Fruit fly (Drosophila melanogaster) whole organism, embryonic: ENCODE data around the gene Mrp5.

Experiments
- Antp ChIP-seq: fragments of 200-800 bp; sonication (Bioruptor generic); optimal IDR thresholded peaks from 3 replicates; lab custom pipeline; 2016; ENCODE audit warnings: missing biosample characterization, missing genetic modification characterization
- Atf6 ChIP-seq: fragments of 200-800 bp; sonication (Bioruptor generic); IDR thresholded peaks from 2 replicates; pipeline ENCODE4 v1.3.6; 2022; ENCODE audit warnings: missing biosample characterization, missing genetic modification characterization
- BEAF-32 ChIP-seq: fragments of 200-800 bp; sonication (Bioruptor generic); optimal IDR thresholded peaks from 3 replicates; lab custom pipeline; 2017; ENCODE audit warnings: missing biosample characterization, missing genetic modification characterization, mild to moderate bottlenecking, moderate library complexity, missing genetic modification reagents
- Bdp1 ChIP-seq: fragments of 200-800 bp; sonication (Bioruptor generic); optimal IDR thresholded peaks from 3 replicates; lab custom pipeline; 2016; ENCODE audit warnings: missing biosample characterization, missing genetic modification characterization
- CG10209 ChIP-seq: fragments of 200-800 bp; sonication (Bioruptor generic); optimal IDR thresholded peaks from 3 replicates; lab custom pipeline; 2017; ENCODE audit warnings: missing biosample characterization, mild to moderate bottlenecking, missing genetic modification characterization, missing genetic modification reagents
- CG10431 ChIP-seq: fragments of 200-800 bp; sonication (Bioruptor generic); optimal IDR thresholded peaks from 3 replicates; lab custom pipeline; 2018; ENCODE audit warnings: missing biosample characterization, mild to moderate bottlenecking, missing genetic modification characterization
- CG12104 ChIP-seq: fragments of 200-800 bp; sonication (Bioruptor generic); optimal IDR thresholded peaks from 3 replicates; lab custom pipeline; 2016; ENCODE audit warnings: missing biosample characterization, missing genetic modification characterization
- CG12299 ChIP-seq: fragments of 200-800 bp; sonication (Bioruptor generic); optimal IDR thresholded peaks from 2 replicates; lab custom pipeline; 2018; ENCODE audit warnings: missing biosample characterization, mild to moderate bottlenecking, missing genetic modification characterization
- CG13287 ChIP-seq: fragments of 200-800 bp; sonication (Bioruptor generic); IDR thresholded peaks from 2 replicates; pipeline ENCODE4 v1.3.6; 2022; ENCODE audit warnings: missing biosample characterization, missing genetic modification characterization; ENCODE audit not compliant: partially characterized antibody
- CG14050 ChIP-seq: fragments of 200-800 bp; sonication (Bioruptor generic); IDR thresholded peaks from 3 replicates; pipeline ENCODE4 v1.3.6; 2022; ENCODE audit warnings: missing biosample characterization, missing genetic modification characterization
- CG17186 ChIP-seq: fragments of 200-800 bp; sonication (Bioruptor generic); optimal IDR thresholded peaks from 3 replicates; lab custom pipeline; 2017; ENCODE audit warnings: missing biosample characterization, missing genetic modification reagents, missing genetic modification characterization
- CG17802 ChIP-seq: fragments of 200-800 bp; sonication (Bioruptor generic); optimal IDR thresholded peaks from 2 replicates; lab custom pipeline; 2018; ENCODE audit warnings: missing biosample characterization, mild to moderate bottlenecking, missing genetic modification characterization, moderate library complexity
- CG18619 ChIP-seq: fragments of 200-800 bp; sonication (Bioruptor generic); optimal IDR thresholded peaks from 3 replicates; lab custom pipeline; 2017; ENCODE audit warnings: missing biosample characterization, mild to moderate bottlenecking, missing genetic modification characterization
- CG18764 ChIP-seq: fragments of 200-800 bp; sonication (Bioruptor generic); optimal IDR thresholded peaks from 3 replicates; lab custom pipeline; 2016; ENCODE audit warnings: missing biosample characterization, missing genetic modification characterization
- CG2120 ChIP-seq: fragments of 200-800 bp; sonication (Bioruptor generic); optimal IDR thresholded peaks from 3 replicates; lab custom pipeline; 2016; ENCODE audit warnings: missing biosample characterization, missing genetic modification characterization
- CG30403 ChIP-seq: fragments of 200-800 bp; sonication (Bioruptor generic); optimal IDR thresholded peaks from 3 replicates; lab custom pipeline; 2016; ENCODE audit warnings: missing biosample characterization, missing genetic modification characterization
- CG32767 ChIP-seq: fragments of 200-800 bp; sonication (Bioruptor generic); IDR thresholded peaks from 2 replicates; pipeline ENCODE4 v1.3.6; 2022; ENCODE audit warnings: missing biosample characterization, missing genetic modification characterization
- CG3407 ChIP-seq: fragments of 200-800 bp; sonication (Bioruptor generic); optimal IDR thresholded peaks from 2 replicates; lab custom pipeline; 2018; ENCODE audit warnings: missing biosample characterization, mild to moderate bottlenecking, missing genetic modification characterization
- CG34422 ChIP-seq: fragments of 200-800 bp; sonication (Bioruptor generic); IDR thresholded peaks from 3 replicates; pipeline ENCODE4 v1.3.6; 2022; ENCODE audit warnings: missing biosample characterization, missing genetic modification characterization
- CG4820 ChIP-seq: fragments of 200-800 bp; sonication (Bioruptor generic); optimal IDR thresholded peaks from 3 replicates; lab custom pipeline; 2016; ENCODE audit warnings: missing biosample characterization, missing genetic modification characterization
- CG8290 ChIP-seq, 3 experiments: fragments of 200-800 bp; sonication (Bioruptor generic); optimal IDR thresholded peaks; 2 replicates each; lab custom pipeline; 2016 to 2019; ENCODE audit warnings: missing biosample characterization in 3 of 3, missing genetic modification characterization in 3 of 3, mild to moderate bottlenecking in 2 of 3, moderate library complexity in 1 of 3
- CG8765 ChIP-seq: fragments of 200-800 bp; sonication (Bioruptor generic); IDR thresholded peaks from 2 replicates; pipeline ENCODE4 v1.3.6; 2022; ENCODE audit warnings: missing biosample characterization, missing genetic modification characterization
- Chrac-16 ChIP-seq: fragments of 200-800 bp; sonication (Bioruptor generic); optimal IDR thresholded peaks from 3 replicates; lab custom pipeline; 2016; ENCODE audit warnings: missing biosample characterization, missing genetic modification characterization
- D19A ChIP-seq: fragments of 200-800 bp; optimal IDR thresholded peaks from 3 replicates; lab custom pipeline; 2019; ENCODE audit warnings: missing biosample characterization, mild to moderate bottlenecking, missing genetic modification characterization, moderate library complexity
- Elba2 ChIP-seq: fragments of 200-800 bp; sonication (Bioruptor generic); optimal IDR thresholded peaks from 3 replicates; lab custom pipeline; 2016; ENCODE audit warnings: missing biosample characterization, missing genetic modification characterization
- MESR4 ChIP-seq: fragments of 200-800 bp; sonication (Bioruptor generic); optimal IDR thresholded peaks from 2 replicates; lab custom pipeline; 2018; ENCODE audit warnings: missing biosample characterization, mild to moderate bottlenecking, missing genetic modification characterization, moderate library complexity
- NC2β ChIP-seq: fragments of 200-800 bp; sonication (Bioruptor generic); optimal IDR thresholded peaks from 2 replicates; lab custom pipeline; 2016; ENCODE audit warnings: missing biosample characterization, missing genetic modification characterization
- Nf-YB ChIP-seq: fragments of 200-800 bp; sonication (Bioruptor generic); optimal IDR thresholded peaks from 3 replicates; lab custom pipeline; 2019; ENCODE audit warnings: missing biosample characterization, mild to moderate bottlenecking, missing genetic modification characterization, moderate library complexity
- Nf-YC ChIP-seq: fragments of 200-800 bp; optimal IDR thresholded peaks from 3 replicates; lab custom pipeline; 2019; ENCODE audit warnings: missing biosample characterization, mild to moderate bottlenecking, missing genetic modification characterization, moderate library complexity
- Rfx ChIP-seq: fragments of 200-800 bp; sonication (Bioruptor generic); IDR thresholded peaks from 2 replicates; pipeline ENCODE4 v1.3.6; 2022; ENCODE audit warnings: missing biosample characterization, missing genetic modification characterization
- Trl ChIP-seq, 3 experiments: fragments of >200 bp in 2 of 3; fragments of 200-800 bp in 1 of 3; sonication (Bioruptor generic) in 1 of 3; optimal IDR thresholded peaks; 2 replicates in 1 of 3; 3 replicates in 2 of 3; lab custom pipeline; 2016 to 2017; ENCODE audit warnings: missing biosample characterization in 1 of 3, missing genetic modification characterization in 1 of 3
- al ChIP-seq: fragments of 200-800 bp; sonication (Bioruptor generic); IDR thresholded peaks from 2 replicates; pipeline ENCODE4 v1.3.6; 2022; ENCODE audit warnings: missing biosample characterization, missing genetic modification characterization
- ap ChIP-seq: fragments of 200-800 bp; sonication (Bioruptor generic); IDR thresholded peaks from 2 replicates; pipeline ENCODE4 v1.3.6; 2022; ENCODE audit warnings: missing biosample characterization, missing genetic modification characterization
- az2 ChIP-seq: fragments of 200-800 bp; sonication (Bioruptor generic); optimal IDR thresholded peaks from 3 replicates; lab custom pipeline; 2016; ENCODE audit warnings: missing biosample characterization, missing genetic modification characterization
- cas ChIP-seq: fragments of 200-800 bp; sonication (Bioruptor generic); IDR thresholded peaks from 2 replicates; pipeline ENCODE4 v1.3.6; 2022; ENCODE audit warnings: missing biosample characterization, missing genetic modification characterization
- croc ChIP-seq: fragments of 200-800 bp; sonication (Bioruptor generic); conservative IDR thresholded peaks from 3 replicates; pipeline ENCODE4 v1.3.6; 2022; ENCODE audit warnings: missing biosample characterization, missing genetic modification characterization
- crol ChIP-seq: fragments of 200-800 bp; sonication (Bioruptor generic); IDR thresholded peaks from 2 replicates; pipeline ENCODE4 v1.3.6; 2022; ENCODE audit warnings: missing biosample characterization, missing genetic modification characterization
- dysf ChIP-seq: fragments of 200-800 bp; sonication (Bioruptor generic); IDR thresholded peaks from 3 replicates; pipeline ENCODE4 v1.3.6; 2022; ENCODE audit warnings: missing biosample characterization, missing genetic modification characterization
- ewg ChIP-seq: fragments of 200-800 bp; sonication (Bioruptor generic); optimal IDR thresholded peaks from 3 replicates; lab custom pipeline; 2017; ENCODE audit warnings: mild to moderate bottlenecking, missing biosample characterization, missing genetic modification reagents, missing genetic modification characterization
- nmo ChIP-seq: fragments of 200-800 bp; sonication (Bioruptor generic); optimal IDR thresholded peaks from 2 replicates; lab custom pipeline; 2018; ENCODE audit warnings: missing biosample characterization, mild to moderate bottlenecking, missing genetic modification characterization, moderate library complexity
- pho ChIP-seq: fragments of 200-800 bp; sonication (Bioruptor generic); optimal IDR thresholded peaks from 2 replicates; lab custom pipeline; 2016; ENCODE audit warnings: missing biosample characterization, missing genetic modification characterization
- pum ChIP-seq: fragments of 200-800 bp; sonication (Bioruptor generic); optimal IDR thresholded peaks from 2 replicates; lab custom pipeline; 2016; ENCODE audit warnings: missing biosample characterization, missing genetic modification characterization
- row ChIP-seq: fragments of 200-800 bp; sonication (Bioruptor generic); IDR thresholded peaks from 3 replicates; pipeline ENCODE4 v1.3.6; 2022; ENCODE audit warnings: missing biosample characterization, missing genetic modification characterization
- shn ChIP-seq: fragments of 200-800 bp; sonication (Bioruptor generic); optimal IDR thresholded peaks from 3 replicates; lab custom pipeline; 2016; ENCODE audit warnings: missing biosample characterization, missing genetic modification characterization
- stc ChIP-seq: fragments of 200-800 bp; sonication (Bioruptor generic); IDR thresholded peaks from 2 replicates; pipeline ENCODE4 v1.3.6; 2022; ENCODE audit warnings: missing biosample characterization, missing genetic modification characterization
- sug ChIP-seq: fragments of 200-800 bp; optimal IDR thresholded peaks from 2 replicates; lab custom pipeline; 2019; ENCODE audit warnings: missing biosample characterization, mild to moderate bottlenecking, missing genetic modification characterization, moderate library complexity
- tio ChIP-seq: fragments of 200-800 bp; sonication (Bioruptor generic); optimal IDR thresholded peaks from 2 replicates; lab custom pipeline; 2017; ENCODE audit warnings: missing biosample characterization, missing genetic modification characterization, inconsistent platforms
- unpg ChIP-seq: fragments of 200-800 bp; sonication (Bioruptor generic); optimal IDR thresholded peaks from 3 replicates; lab custom pipeline; 2018; ENCODE audit warnings: missing biosample characterization, mild to moderate bottlenecking, missing genetic modification characterization, moderate library complexity
- wdn ChIP-seq: fragments of 200-800 bp; sonication (Bioruptor generic); IDR thresholded peaks from 2 replicates; pipeline ENCODE4 v1.3.6; 2022; ENCODE audit warnings: missing biosample characterization, missing genetic modification characterization

Mrp5 gene

dm6 chr3R:19860996-19861719 is 14.3 kb downstream of the Mrp5 start, which contains the start of the genes Ire1 and Mrm2 (continued):
- peak; percentile 36; the same call in 1 of the 2 replicates for TF ChIP-seq CG32767 (GFP tag; lab: Robert Waterston, UW)
- TF ChIP-seq BEAF-32 (GFP tag; lab: Kevin White, UChicago): peak; percentile 89
- peak; percentile 92 for TF ChIP-seq MESR4
- peak; percentile 96 for TF ChIP-seq row (GFP tag; lab: Robert Waterston, UW)
- TF ChIP-seq stc: no peak
- TF ChIP-seq CG4820: peak; percentile 83
- peak; percentile 52; the same call in 1 of the 2 replicates for TF ChIP-seq ap (GFP tag; lab: Robert Waterston, UW)
- TF ChIP-seq CG30403 (GFP tag; lab: Kevin White, UChicago): peak; percentile 89
- TF ChIP-seq cas (GFP tag; lab: Robert Waterston, UW): peak; percentile 24; the same call in 1 of the 2 replicates
- peak; percentile 55 for TF ChIP-seq Nf-YB (GFP tag; lab: Kevin White, UChicago)
- TF ChIP-seq CG2120: peak; percentile 91
- peak; percentile 75 for TF ChIP-seq Bdp1 (GFP tag; lab: Kevin White, UChicago)
- peak; percentile 78 for TF ChIP-seq CG34422 (GFP tag; lab: Robert Waterston, UW)
- TF ChIP-seq dysf: peak; percentile 84
- peak; percentile 91 for TF ChIP-seq pum (GFP tag; lab: Kevin White, UChicago)
- TF ChIP-seq Atf6 (GFP tag; lab: Robert Waterston, UW): peak; percentile 64
- peak; percentile 49; the same call in 1 of the 2 replicates for TF ChIP-seq wdn (GFP tag; lab: Robert Waterston, UW)
- peak; percentile 49 for TF ChIP-seq tio (GFP tag; lab: Kevin White, UChicago)
- peak; percentile 76 for TF ChIP-seq CG8765 (GFP tag; lab: Robert Waterston, UW)
- peak; percentile 94 for TF ChIP-seq CG17802
- peak; percentile 71 for TF ChIP-seq sug
- peak; percentile 95 for TF ChIP-seq shn (GFP tag; lab: Kevin White, UChicago)
- peak; percentile 90 for TF ChIP-seq pho
- TF ChIP-seq Nf-YC (tag; lab: Kevin White, UChicago): peak; percentile 71
- TF ChIP-seq CG18619: peak; percentile 64
- TF ChIP-seq Elba2 (GFP tag; lab: Kevin White, UChicago): peak; percentile 96
- TF ChIP-seq CG18764: peak; percentile 75
- TF ChIP-seq Antp (GFP tag; lab: Kevin White, UChicago): peak; percentile 90
- peak; percentile 92 for TF ChIP-seq nmo (GFP tag; lab: Kevin White, UChicago)
- TF ChIP-seq Chrac-16 (GFP tag; lab: Kevin White, UChicago): peak; percentile 78
- peak; percentile 72 for TF ChIP-seq croc (GFP tag; lab: Robert Waterston, UW)
- TF ChIP-seq CG10431 (GFP tag; lab: Kevin White, UChicago): peak; percentile 14
- TF ChIP-seq CG10209 (GFP tag; lab: Kevin White, UChicago): peak; percentile 67
- peak; percentile 80 for TF ChIP-seq unpg (GFP tag; lab: Kevin White, UChicago)
- TF ChIP-seq ewg (GFP tag; lab: Kevin White, UChicago): peak; percentile 66
- TF ChIP-seq Rfx (GFP tag; lab: Robert Waterston, UW): peak; percentile 90
- TF ChIP-seq CG13287 (GFP tag; lab: Robert Waterston, UW): peak; percentile 83
- TF ChIP-seq az2 (GFP tag; lab: Kevin White, UChicago): peak; percentile 80
- peak; percentile 75 to 91 for TF ChIP-seq Trl (optimal IDR thresholded peaks at IDR 0.05; lab: Kevin White, UChicago)
- peak; percentile 86 for TF ChIP-seq Trl (GFP tag; optimal IDR thresholded peaks at IDR 0.05; lab: Kevin White, UChicago)
- TF ChIP-seq al (GFP tag; lab: Robert Waterston, UW): peak; percentile 79
- peak; percentile 59; the same call in 1 of the 3 replicates for TF ChIP-seq CG14050 (GFP tag; lab: Robert Waterston, UW)
- peak; percentile 88 for TF ChIP-seq CG17186 (GFP tag; lab: Kevin White, UChicago)
- peak; percentile 51 for TF ChIP-seq CG12299 (tag; lab: Kevin White, UChicago)
- peak; percentile 64 for TF ChIP-seq CG12104 (GFP tag; lab: Kevin White, UChicago)
- TF ChIP-seq CG3407 (GFP tag; lab: Kevin White, UChicago): peak; percentile 67
- peak; percentile 92 for TF ChIP-seq crol
- TF ChIP-seq D19A (tag; lab: Kevin White, UChicago): peak; percentile 47
- TF ChIP-seq NC2β (GFP tag; lab: Kevin White, UChicago): peak; percentile 91
- TF ChIP-seq CG8290 (GFP tag; optimal IDR thresholded peaks at IDR 0.05; lab: Kevin White, UChicago): peak; percentile 96
- peak; percentile 88 to 93 for TF ChIP-seq CG8290 (tag; optimal IDR thresholded peaks at IDR 0.05; lab: Kevin White, UChicago)
